Worm (Caenorhabditis elegans) whole organism, early embryonic: ENCODE results near the gene moc-1.

Source experiments
- F13C5.2 ChIP-seq: sonication (generic microtip); optimal IDR thresholded peaks from 2 replicates; lab custom pipeline; 2017; ENCODE audit warnings: mild to moderate bottlenecking, missing genetic modification characterization, inconsistent platforms, missing compliant biosample characterization
- aly-1 ChIP-seq: sonication (generic microtip); optimal IDR thresholded peaks from 2 replicates; lab custom pipeline; 2016; ENCODE audit warnings: missing genetic modification characterization, missing compliant biosample characterization
- tbx-37 ChIP-seq: fragments of 200-800 bp; sonication (Bioruptor generic); conservative IDR thresholded peaks from 2 replicates; pipeline ENCODE4 v1.3.6; 2022; ENCODE audit warnings: missing genetic modification reagents, missing genetic modification characterization, missing compliant biosample characterization

DNA sequence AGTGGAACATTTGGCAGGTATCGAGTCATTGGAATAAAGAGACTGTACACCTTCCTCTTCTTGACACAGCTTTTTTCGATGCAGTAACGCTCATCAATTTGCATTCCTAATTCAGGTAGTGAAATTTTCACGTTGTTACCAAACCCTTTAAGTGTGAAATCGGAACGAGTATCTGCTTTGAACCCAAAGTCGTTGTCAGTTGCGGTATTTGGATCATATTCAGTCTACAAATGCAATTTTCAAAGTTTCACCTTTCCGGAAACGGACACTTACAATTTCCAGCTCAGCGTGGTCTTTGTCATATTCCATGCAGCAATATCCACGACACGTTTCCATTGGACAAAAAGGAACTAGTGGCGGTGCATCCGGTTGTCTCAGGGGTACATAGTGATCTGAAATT is 44.2 kb upstream of the moc-1 start:
- TF ChIP-seq F13C5.2 (tag; lab: Kevin White, UChicago) = no peak
- TF ChIP-seq tbx-37 = no peak
- TF ChIP-seq aly-1 (tag; lab: Kevin White, UChicago) = no peak
